Worm (Caenorhabditis elegans): ENCODE measurements around the gene T13F3.4.

The T13F3.4 gene

ce11 chrV:16300276-16300675 is 33.9 kb upstream of the T13F3.4 start, which contains the start of gene srbc-82:
TSS of gene srbc-82 (plus strand) at chrV:16300576.
- TF ChIP-seq gmeb-1 (tag; optimal IDR thresholded peaks at IDR 0.05) (no peak), crh-2 (tag; optimal IDR thresholded peaks at IDR 0.05) (no peak), snpc-4 (tag; optimal IDR thresholded peaks at IDR 0.05) (no peak), ztf-1 (GFP tag; conservative IDR thresholded peaks at IDR 0.05) (no peak), lin-11 (tag; optimal IDR thresholded peaks at IDR 0.05) (no peak), unc-55 (GFP tag; optimal IDR thresholded peaks at IDR 0.05) (no peak), fos-1 (tag; optimal IDR thresholded peaks at IDR 0.05) (no peak), F13H6.1 (tag; optimal IDR thresholded peaks at IDR 0.05) (no peak)

- no peak for TF ChIP-seq nhr-6 (tag; optimal IDR thresholded peaks at IDR 0.05)
- TF ChIP-seq nhr-12 (tag; optimal IDR thresholded peaks at IDR 0.05): no peak
- TF ChIP-seq nhr-77 (tag; optimal IDR thresholded peaks at IDR 0.05): no peak
- no peak for TF ChIP-seq nhr-21 (tag; optimal IDR thresholded peaks at IDR 0.05)
- TF ChIP-seq ZK546.5 (tag; optimal IDR thresholded peaks at IDR 0.05): no peak
These were observed 33.4 kb upstream of the T13F3.4 start for ce11 chrV:16299834-16300233.

ce11 chrV:16298669-16299068 is 32.3 kb upstream of the T13F3.4 start, which contains the start of gene srbc-84:
TSS of gene srbc-84 (plus strand) at chrV:16298969.
- TF ChIP-seq nhr-129 (tag; optimal IDR thresholded peaks at IDR 0.05) (no peak), nhr-77 (tag; optimal IDR thresholded peaks at IDR 0.05) (no peak), nhr-11 (tag; optimal IDR thresholded peaks at IDR 0.05) (no peak), gmeb-1 (tag; optimal IDR thresholded peaks at IDR 0.05) (no peak), R02D3.7 (tag; optimal IDR thresholded peaks at IDR 0.05) (no peak)

- TF ChIP-seq nhr-237 (tag; optimal IDR thresholded peaks at IDR 0.05) (no peak), nhr-21 (tag; optimal IDR thresholded peaks at IDR 0.05) (no peak), Y55F3AM.14 (GFP tag; optimal IDR thresholded peaks at IDR 0.05) (no peak), ZK546.5 (tag; optimal IDR thresholded peaks at IDR 0.05) (no peak), sem-4 (tag; optimal IDR thresholded peaks at IDR 0.05) (no peak), lsy-2 (tag; optimal IDR thresholded peaks at IDR 0.05) (no peak), peb-1 (tag; optimal IDR thresholded peaks at IDR 0.05) (no peak), C34F6.9 (tag; optimal IDR thresholded peaks at IDR 0.05) (no peak), alr-1 (tag; optimal IDR thresholded peaks at IDR 0.05) (no peak), blmp-1 (tag; optimal IDR thresholded peaks at IDR 0.05; ENCODE audit: insufficient read depth) (no peak), zag-1 (tag; optimal IDR thresholded peaks at IDR 0.05) (no peak), lin-39 (tag; optimal IDR thresholded peaks at IDR 0.05) (no peak), sma-9 (GFP tag; optimal IDR thresholded peaks at IDR 0.05) (no peak), sma-9 (tag; optimal IDR thresholded peaks at IDR 0.05) (no peak), nhr-77 (tag; optimal IDR thresholded peaks at IDR 0.05) (no peak), dmd-4 (tag; optimal IDR thresholded peaks at IDR 0.05) (no peak), nhr-12 (tag; optimal IDR thresholded peaks at IDR 0.05) (no peak), F13H6.1 (tag; optimal IDR thresholded peaks at IDR 0.05) (no peak)
These were observed 30.7 kb upstream of the T13F3.4 start, which contains the start of gene srbc-83 for ce11 chrV:16297070-16297469. TSS of gene srbc-83 (plus strand) at chrV:16297370.

- no peak for TF ChIP-seq dmd-4 (tag; optimal IDR thresholded peaks at IDR 0.05)
- no peak for TF ChIP-seq ztf-11 (tag; optimal IDR thresholded peaks at IDR 0.05)
- no peak for TF ChIP-seq unc-62 (GFP tag; optimal IDR thresholded peaks at IDR 0.05)
- no peak for TF ChIP-seq ceh-82 (tag; optimal IDR thresholded peaks at IDR 0.05)
- TF ChIP-seq ama-1 (optimal IDR thresholded peaks at IDR 0.05): no peak
- no peak for TF ChIP-seq unc-55 (GFP tag; optimal IDR thresholded peaks at IDR 0.05)
- TF ChIP-seq lsy-2 (tag; optimal IDR thresholded peaks at IDR 0.05): no peak
- no peak for TF ChIP-seq nhr-237 (tag; optimal IDR thresholded peaks at IDR 0.05)
- no peak for TF ChIP-seq mbf-1 (tag; optimal IDR thresholded peaks at IDR 0.05)
- no peak for TF ChIP-seq gmeb-1 (tag; optimal IDR thresholded peaks at IDR 0.05)
- no peak for TF ChIP-seq nhr-25 (tag; optimal IDR thresholded peaks at IDR 0.05)
- TF ChIP-seq ztf-1 (GFP tag; conservative IDR thresholded peaks at IDR 0.05): no peak
- no peak for TF ChIP-seq nhr-6 (tag; optimal IDR thresholded peaks at IDR 0.05)
- no peak for TF ChIP-seq snpc-4 (tag; optimal IDR thresholded peaks at IDR 0.05)
- TF ChIP-seq sma-9 (GFP tag; optimal IDR thresholded peaks at IDR 0.05): no peak
- no peak for TF ChIP-seq sma-9 (tag; optimal IDR thresholded peaks at IDR 0.05)
- no peak for TF ChIP-seq blmp-1 (tag; optimal IDR thresholded peaks at IDR 0.05; ENCODE audit: insufficient read depth)
- no peak for TF ChIP-seq aly-2 (tag; optimal IDR thresholded peaks at IDR 0.05)
- no peak for TF ChIP-seq nhr-23 (tag; optimal IDR thresholded peaks at IDR 0.05)
- TF ChIP-seq F13H6.1 (tag; optimal IDR thresholded peaks at IDR 0.05): no peak
- TF ChIP-seq nhr-10 (tag; optimal IDR thresholded peaks at IDR 0.05): no peak
These were observed 26.0 kb upstream of the T13F3.4 start, which contains the start of gene oac-5 for ce11 chrV:16292409-16292808. TSS of gene oac-5 (plus strand) at chrV:16292709.

Data from whole organism, L2 larva.